Fruit fly (Drosophila melanogaster) whole organism, adult: Measurements from ENCODE around the gene CG2889.

Experiments used
- CG11617 ChIP-seq: fragments of 200-800 bp; sonication (Bioruptor generic); optimal IDR thresholded peaks from 2 replicates; lab custom pipeline; 2017; ENCODE audit warnings: mild to moderate bottlenecking, missing biosample characterization, missing genetic modification reagents, missing genetic modification characterization
- CG12768 ChIP-seq: fragments of 200-800 bp; sonication (Bioruptor generic); optimal IDR thresholded peaks from 2 replicates; lab custom pipeline; 2017; ENCODE audit warnings: missing biosample characterization, missing genetic modification characterization, mild to moderate bottlenecking, moderate library complexity, missing genetic modification reagents
- CG5204 ChIP-seq: fragments of 200-800 bp; sonication (Bioruptor generic); optimal IDR thresholded peaks from 2 replicates; lab custom pipeline; 2016; ENCODE audit warnings: missing biosample characterization, missing genetic modification characterization
- Crg-1 ChIP-seq: fragments of 200-800 bp; sonication (Bioruptor generic); optimal IDR thresholded peaks from 2 replicates; lab custom pipeline; 2016; ENCODE audit warnings: missing biosample characterization, missing genetic modification characterization
- Hr96 ChIP-seq: fragments of 200-800 bp; sonication (Bioruptor generic); optimal IDR thresholded peaks from 2 replicates; lab custom pipeline; 2016; ENCODE audit warnings: missing biosample characterization, missing genetic modification characterization
- Mnt ChIP-seq: fragments of 200-800 bp; sonication (Bioruptor generic); optimal IDR thresholded peaks from 2 replicates; lab custom pipeline; 2016; ENCODE audit warnings: missing biosample characterization, mild to moderate bottlenecking, missing genetic modification characterization
- cnc ChIP-seq, 2 experiments: fragments of >200 bp; optimal IDR thresholded peaks; 2 replicates each; lab custom pipeline; 2017
- kay ChIP-seq: fragments of 200-800 bp; sonication (Bioruptor generic); peaks from one replicate; lab custom pipeline; 2016; ENCODE audit warnings: missing biosample characterization, missing genetic modification characterization, borderline replicate concordance
- ovo ChIP-seq: fragments of 200-800 bp; sonication (Bioruptor generic); optimal IDR thresholded peaks from 2 replicates; lab custom pipeline; 2016; ENCODE audit warnings: missing biosample characterization, missing genetic modification characterization
- tj ChIP-seq: fragments of 200-800 bp; sonication (Bioruptor generic); optimal IDR thresholded peaks from 3 replicates; lab custom pipeline; 2017; ENCODE audit warnings: missing biosample characterization, mild to moderate bottlenecking, missing genetic modification characterization, moderate library complexity

dm6 chrX:10459576-10459975 is 14.2 kb upstream of the CG2889 start, which contains the start of gene Or9a:
- TF ChIP-seq cnc (optimal IDR thresholded peaks at IDR 0.05; lab: Kevin White, UChicago) (no peak), Hr96 (GFP tag; lab: Kevin White, UChicago) (no peak), Crg-1 (GFP tag; lab: Kevin White, UChicago) (no peak), CG12768 (GFP tag; lab: Kevin White, UChicago) (no peak), ovo (GFP tag; lab: Kevin White, UChicago) (no peak), kay (GFP tag; lab: Kevin White, UChicago) (no peak), tj (no peak), Mnt (GFP tag; lab: Kevin White, UChicago) (no peak), CG11617 (no peak), CG5204 (GFP tag; lab: Kevin White, UChicago) (no peak)
